Worm (Caenorhabditis elegans) whole organism, L4 larva: ENCODE measurements around the gene T20G5.12.

ENCODE experiments used
- F49E8.2 ChIP-seq: sonication (generic microtip); optimal IDR thresholded peaks from 2 replicates; lab custom pipeline; 2016; ENCODE audit warnings: missing compliant biosample characterization, mild to moderate bottlenecking, missing genetic modification characterization, borderline replicate concordance
- Y5F2A.4 ChIP-seq: fragments of 200-800 bp; sonication (Bioruptor generic); optimal IDR thresholded peaks from 2 replicates; lab custom pipeline; 2018; ENCODE audit warnings: mild to moderate bottlenecking, missing genetic modification characterization, missing compliant biosample characterization
- ZK546.5 ChIP-seq, 2 experiments: sonication (generic microtip); optimal IDR thresholded peaks; 2 replicates each; lab custom pipeline; 2017; ENCODE audit warnings: missing biosample characterization in 2 of 2, missing genetic modification characterization in 2 of 2
- ceh-20 ChIP-seq: fragments of 200-800 bp; sonication (Bioruptor generic); IDR thresholded peaks from 2 replicates; pipeline ENCODE4 v1.3.6; 2022; ENCODE audit warnings: missing genetic modification reagents, missing genetic modification characterization, missing compliant biosample characterization
- ceh-28 ChIP-seq: fragments of 150-350 bp; optimal IDR thresholded peaks from 2 replicates; lab custom pipeline; 2014; ENCODE audit warnings: missing biosample characterization, missing genetic modification reagents, missing genetic modification characterization
- ceh-32 ChIP-seq: sonication (generic microtip); optimal IDR thresholded peaks from 2 replicates; lab custom pipeline; 2016; ENCODE audit warnings: mild to moderate bottlenecking, missing genetic modification characterization, missing compliant biosample characterization; ENCODE audit not compliant: poor library complexity
- ceh-44 ChIP-seq: fragments of 200-800 bp; sonication (Bioruptor generic); IDR thresholded peaks from 2 replicates; pipeline ENCODE4 v1.3.6; 2022; ENCODE audit warnings: missing genetic modification reagents, missing genetic modification characterization, missing compliant biosample characterization
- ceh-62 ChIP-seq: sonication (generic microtip); optimal IDR thresholded peaks from 2 replicates; lab custom pipeline; 2017; ENCODE audit warnings: missing biosample characterization, missing genetic modification characterization
- ceh-82 ChIP-seq: sonication (generic microtip); optimal IDR thresholded peaks from 2 replicates; lab custom pipeline; 2017; ENCODE audit warnings: missing biosample characterization, missing genetic modification characterization
- ces-1 ChIP-seq: fragments of 150-350 bp; sonication (generic microtip); optimal IDR thresholded peaks from 4 replicates; lab custom pipeline; 2014; ENCODE audit warnings: missing biosample characterization, missing genetic modification reagents, missing genetic modification characterization
- ctbp-1 ChIP-seq: fragments of 200-800 bp; sonication (Bioruptor generic); IDR thresholded peaks from 2 replicates; pipeline ENCODE4 v1.3.6; 2022; ENCODE audit warnings: missing genetic modification reagents, missing genetic modification characterization, missing compliant biosample characterization
- daf-12 ChIP-seq: fragments of 150-350 bp; optimal IDR thresholded peaks from 2 replicates; lab custom pipeline; 2014; ENCODE audit warnings: missing biosample characterization, missing genetic modification reagents, missing genetic modification characterization
- daf-16 ChIP-seq, 3 experiments: sonication (generic microtip); optimal IDR thresholded peaks; 2 replicates each; lab custom pipeline; 2016 to 2017; ENCODE audit warnings: missing genetic modification characterization in 3 of 3, missing genetic modification reagents in 3 of 3, mild to moderate bottlenecking in 2 of 3, missing compliant biosample characterization in 2 of 3, missing biosample characterization in 1 of 3, moderate library complexity in 1 of 3
- daf-19 ChIP-seq: fragments of 200-800 bp; sonication (Bioruptor generic); conservative IDR thresholded peaks from 2 replicates; pipeline ENCODE4 v1.3.6; 2022; ENCODE audit warnings: missing genetic modification characterization, missing compliant biosample characterization
- dmd-8 ChIP-seq: fragments of 200-800 bp; sonication (Bioruptor generic); IDR thresholded peaks from 2 replicates; pipeline ENCODE4 v1.3.6; 2022; ENCODE audit warnings: missing genetic modification characterization, missing compliant biosample characterization
- dmd-9 ChIP-seq: fragments of 200-800 bp; sonication (Bioruptor generic); IDR thresholded peaks from 2 replicates; pipeline ENCODE4 v1.3.6; 2022; ENCODE audit warnings: missing genetic modification reagents, missing genetic modification characterization, missing compliant biosample characterization
- dpl-1 ChIP-seq: fragments of 150-350 bp; optimal IDR thresholded peaks from 2 replicates; lab custom pipeline; 2014; ENCODE audit warnings: missing biosample characterization, missing genetic modification reagents, missing genetic modification characterization
- duxl-1 ChIP-seq: sonication (generic microtip); optimal IDR thresholded peaks from 2 replicates; lab custom pipeline; 2016; ENCODE audit warnings: mild to moderate bottlenecking, missing genetic modification characterization, moderate library complexity, missing compliant biosample characterization; ENCODE audit not compliant: poor library complexity
- fos-1 ChIP-seq: fragments of 150-350 bp; optimal IDR thresholded peaks from 2 replicates; lab custom pipeline; 2014; ENCODE audit warnings: missing biosample characterization, missing genetic modification characterization
- gei-8 ChIP-seq: fragments of 200-800 bp; sonication (Bioruptor generic); optimal IDR thresholded peaks from 2 replicates; lab custom pipeline; 2018; ENCODE audit warnings: mild to moderate bottlenecking, missing genetic modification characterization, missing compliant biosample characterization
- hif-1 ChIP-seq, 2 experiments: sonication (generic microtip); optimal IDR thresholded peaks; 2 replicates each; lab custom pipeline; 2016 to 2017; ENCODE audit warnings: missing compliant biosample characterization in 2 of 2, missing genetic modification characterization in 2 of 2, missing genetic modification reagents in 2 of 2, missing genotype in 2 of 2, mild to moderate bottlenecking in 1 of 2
- hlh-11 ChIP-seq: fragments of 200-800 bp; sonication (Bioruptor generic); optimal IDR thresholded peaks from 2 replicates; lab custom pipeline; 2018; ENCODE audit warnings: mild to moderate bottlenecking, missing genetic modification characterization, missing compliant biosample characterization
- jun-1 ChIP-seq: fragments of 150-350 bp; optimal IDR thresholded peaks from 2 replicates; lab custom pipeline; 2014; ENCODE audit warnings: missing biosample characterization, missing genetic modification reagents, missing genetic modification characterization
- lin-1 ChIP-seq: fragments of 200-800 bp; sonication (Bioruptor generic); IDR thresholded peaks from 2 replicates; pipeline ENCODE4 v1.3.6; 2022; ENCODE audit warnings: missing genetic modification reagents, missing genetic modification characterization, missing compliant biosample characterization
- lin-15B ChIP-seq: fragments of 150-350 bp; sonication (generic microtip); optimal IDR thresholded peaks from 3 replicates; lab custom pipeline; 2014; ENCODE audit warnings: missing biosample characterization, missing genetic modification characterization
- lin-29 ChIP-seq: fragments of 200-800 bp; sonication (Bioruptor generic); IDR thresholded peaks from 2 replicates; pipeline ENCODE4 v1.3.6; 2022; ENCODE audit warnings: missing genetic modification reagents, missing genetic modification characterization, missing compliant biosample characterization
- lir-3 ChIP-seq: sonication (generic microtip); optimal IDR thresholded peaks from 2 replicates; lab custom pipeline; 2016; ENCODE audit warnings: mild to moderate bottlenecking, missing genetic modification characterization, missing compliant biosample characterization
- mdt-29 ChIP-seq: fragments of 200-800 bp; sonication (Bioruptor generic); IDR thresholded peaks from 2 replicates; pipeline ENCODE4 v1.3.6; 2022; ENCODE audit warnings: missing genetic modification reagents, missing genetic modification characterization, missing compliant biosample characterization
- mep-1 ChIP-seq: fragments of 150-350 bp; sonication (generic microtip); optimal IDR thresholded peaks from 3 replicates; lab custom pipeline; 2014; ENCODE audit warnings: missing biosample characterization, missing genetic modification characterization
- mes-2 ChIP-seq: sonication (generic microtip); optimal IDR thresholded peaks from 2 replicates; lab custom pipeline; 2016; ENCODE audit warnings: missing genotype, mild to moderate bottlenecking, missing genetic modification characterization, missing compliant biosample characterization; ENCODE audit not compliant: poor library complexity, severe bottlenecking
- nhr-102 ChIP-seq: sonication (generic microtip); optimal IDR thresholded peaks from 2 replicates; lab custom pipeline; 2016; ENCODE audit warnings: mild to moderate bottlenecking, missing genetic modification characterization, moderate library complexity, missing compliant biosample characterization
- nhr-11 ChIP-seq: fragments of 150-350 bp; optimal IDR thresholded peaks from 2 replicates; lab custom pipeline; 2014; ENCODE audit warnings: missing biosample characterization, missing genetic modification characterization
- nhr-237 ChIP-seq: sonication (generic microtip); optimal IDR thresholded peaks from 2 replicates; lab custom pipeline; 2017; ENCODE audit warnings: missing biosample characterization, missing genetic modification characterization
- nhr-28 ChIP-seq: fragments of 150-350 bp; optimal IDR thresholded peaks from 2 replicates; lab custom pipeline; 2014; ENCODE audit warnings: missing biosample characterization, missing genetic modification characterization
- nhr-41 ChIP-seq: fragments of 200-800 bp; sonication (Bioruptor generic); IDR thresholded peaks from 2 replicates; pipeline ENCODE4 v1.3.6; 2022; ENCODE audit warnings: missing genetic modification reagents, missing genetic modification characterization, missing compliant biosample characterization
- nhr-48 ChIP-seq: sonication (generic microtip); optimal IDR thresholded peaks from 2 replicates; lab custom pipeline; 2016; ENCODE audit warnings: mild to moderate bottlenecking, missing genetic modification characterization, missing compliant biosample characterization
- nhr-76 ChIP-seq: fragments of 150-350 bp; optimal IDR thresholded peaks from 2 replicates; lab custom pipeline; 2014; ENCODE audit warnings: missing biosample characterization, missing genetic modification characterization
- nhr-77 ChIP-seq: fragments of 150-350 bp; optimal IDR thresholded peaks from 2 replicates; lab custom pipeline; 2014; ENCODE audit warnings: missing biosample characterization, missing genetic modification characterization
- rbr-2 ChIP-seq: sonication (generic microtip); optimal IDR thresholded peaks from 2 replicates; lab custom pipeline; 2016; ENCODE audit warnings: missing genotype, missing genetic modification characterization, missing compliant biosample characterization
- saeg-2 ChIP-seq: fragments of 200-800 bp; sonication (Bioruptor generic); IDR thresholded peaks from 2 replicates; pipeline ENCODE4 v1.3.6; 2022; ENCODE audit warnings: missing genetic modification reagents, missing genetic modification characterization, missing compliant biosample characterization
- skn-1 ChIP-seq: fragments of 150-350 bp; optimal IDR thresholded peaks from 2 replicates; lab custom pipeline; 2014; ENCODE audit warnings: missing biosample characterization, missing genetic modification characterization
- snpc-4 ChIP-seq: fragments of 150-350 bp; optimal IDR thresholded peaks from 2 replicates; lab custom pipeline; 2014; ENCODE audit warnings: missing biosample characterization, missing genetic modification characterization
- spr-1 ChIP-seq: sonication (generic microtip); optimal IDR thresholded peaks from 2 replicates; lab custom pipeline; 2016; ENCODE audit warnings: mild to moderate bottlenecking, missing genetic modification characterization, missing compliant biosample characterization
- tra-1 ChIP-seq: fragments of 200-800 bp; sonication (Bioruptor generic); IDR thresholded peaks from 2 replicates; pipeline ENCODE4 v1.3.6; 2022; ENCODE audit warnings: missing genetic modification reagents, missing genetic modification characterization, missing compliant biosample characterization
- unc-62 ChIP-seq, 3 experiments: fragments of 150-350 bp in 1 of 3; sonication (generic microtip); optimal IDR thresholded peaks in 2 of 3; peaks in 1 of 3; 1 replicate in 1 of 3; 2 replicates in 2 of 3; lab custom pipeline; 2014 to 2017; ENCODE audit warnings: missing biosample characterization in 3 of 3, missing genetic modification characterization in 3 of 3, missing genetic modification reagents in 3 of 3, missing genotype in 1 of 3
- vab-7 ChIP-seq: fragments of 200-800 bp; sonication (Bioruptor generic); IDR thresholded peaks from 2 replicates; pipeline ENCODE4 v1.3.6; 2022; ENCODE audit warnings: missing genetic modification reagents, missing genetic modification characterization, missing compliant biosample characterization
- zip-2 ChIP-seq: fragments of 150-350 bp; optimal IDR thresholded peaks from 2 replicates; lab custom pipeline; 2014; ENCODE audit warnings: missing biosample characterization, missing genetic modification characterization
- ztf-11 ChIP-seq: fragments of 150-350 bp; optimal IDR thresholded peaks from 2 replicates; lab custom pipeline; 2014; ENCODE audit warnings: missing biosample characterization, missing genetic modification characterization

The T20G5.12 gene

ce11 chrIII:10211889-10212494 lies 10.6 kb downstream of the T20G5.12 start, which contains the start of the genes blos-1 and best-18:
Gene blos-1 (minus strand): TSS chrIII:10211946.
Gene best-18 (plus strand): TSS chrIII:10212396.
- peak; percentile 31 for TF ChIP-seq nhr-28 (tag; lab: Kevin White, UChicago)
- TF ChIP-seq lin-29 = no peak
- TF ChIP-seq nhr-77 (tag; lab: Kevin White, UChicago) = peak; percentile 15
- TF ChIP-seq spr-1 = no peak
- TF ChIP-seq daf-19 (GFP tag; lab: Robert Waterston, UW) = no peak
- TF ChIP-seq nhr-48 = no peak
- TF ChIP-seq dmd-8 (GFP tag; lab: Robert Waterston, UW) = no peak
- no peak for TF ChIP-seq nhr-102
- no peak for TF ChIP-seq lir-3 (tag; lab: Kevin White, UChicago)
- TF ChIP-seq vab-7 = no peak
- TF ChIP-seq nhr-76 = no peak
- no peak for TF ChIP-seq mdt-29 (GFP tag; lab: Robert Waterston, UW)
- no peak for TF ChIP-seq duxl-1
- TF ChIP-seq Y5F2A.4 (GFP tag; lab: Kevin White, UChicago) = no peak
- TF ChIP-seq ZK546.5 (tag; optimal IDR thresholded peaks at IDR 0.05; lab: Kevin White, UChicago) = no peak
- no peak for TF ChIP-seq daf-16 (GFP tag; optimal IDR thresholded peaks at IDR 0.05; lab: Kevin White, UChicago)
- TF ChIP-seq daf-16 (tag; optimal IDR thresholded peaks at IDR 0.05; lab: Kevin White, UChicago) = peak; percentile 69

- TF ChIP-seq ceh-82 (tag; lab: Kevin White, UChicago) (no peak), nhr-28 (tag; lab: Kevin White, UChicago) (no peak), duxl-1 (peak; percentile 40), daf-12 (no peak), zip-2 (tag; lab: Kevin White, UChicago) (peak; percentile 45), ceh-20 (GFP tag; lab: Robert Waterston, UW) (peak; percentile 58; the same call in 1 of the 2 replicates), Y5F2A.4 (GFP tag; lab: Kevin White, UChicago) (peak; percentile 2), ceh-28 (tag; lab: Kevin White, UChicago) (no peak), unc-62 (GFP tag; optimal IDR thresholded peaks at IDR 0.05 in 1 of 2; lab: Kevin White, UChicago) (no peak), unc-62 (tag; optimal IDR thresholded peaks at IDR 0.05; lab: Kevin White, UChicago) (no peak), spr-1 (peak; percentile 56), ceh-32 (tag; lab: Kevin White, UChicago) (no peak), jun-1 (peak; percentile 49), fos-1 (tag; lab: Kevin White, UChicago) (peak; percentile 32), hlh-11 (peak; percentile 74), rbr-2 (tag; lab: Kevin White, UChicago) (peak; percentile 17), F49E8.2 (tag; lab: Kevin White, UChicago) (peak; percentile 19), lin-15B (tag; lab: Kevin White, UChicago) (no peak), saeg-2 (0 out of 2 replicates have a peak, but pooled peaks have one; percentile 43), nhr-76 (no peak), hif-1 (tag; optimal IDR thresholded peaks at IDR 0.05; lab: Kevin White, UChicago) (peak in 1 of 2 experiments; percentile 21), skn-1 (no peak), lin-1 (GFP tag; lab: Robert Waterston, UW) (peak; percentile 61; the same call in 1 of the 2 replicates), snpc-4 (tag; lab: Kevin White, UChicago) (no peak), dpl-1 (GFP tag; lab: Kevin White, UChicago) (no peak), tra-1 (peak; percentile 50), ctbp-1 (GFP tag; lab: Robert Waterston, UW) (0 out of 2 replicates have a peak, but pooled peaks have one; percentile 56), ceh-44 (GFP tag; lab: Robert Waterston, UW) (no peak), mep-1 (peak; percentile 87), ceh-62 (tag; lab: Kevin White, UChicago) (no peak), ces-1 (GFP tag; lab: Kevin White, UChicago) (no peak), dmd-9 (GFP tag; lab: Robert Waterston, UW) (peak; percentile 77), mes-2 (tag; lab: Kevin White, UChicago) (peak; percentile 49), nhr-237 (tag; lab: Kevin White, UChicago) (no peak), nhr-11 (tag; lab: Kevin White, UChicago) (no peak), gei-8 (GFP tag; lab: Kevin White, UChicago) (peak; percentile 52), ztf-11 (tag; lab: Kevin White, UChicago) (no peak), nhr-41 (GFP tag; lab: Robert Waterston, UW) (0 out of 2 replicates have a peak, but pooled peaks have one; percentile 19)
These were observed 13.2 kb downstream of the T20G5.12 start for ce11 chrIII:10214540-10214979.
